Fruit fly (Drosophila melanogaster) whole organism, embryonic: Measurements from ENCODE around the gene ClpX.

Source experiments
- Awh ChIP-seq: fragments of 200-800 bp; sonication (Bioruptor generic); IDR thresholded peaks from 2 replicates; pipeline ENCODE4, ENCODE4 v1.3.6; 2022; ENCODE audit warnings: missing biosample characterization, missing genetic modification characterization
- B-H1 ChIP-seq: fragments of 200-800 bp; sonication (Bioruptor generic); IDR thresholded peaks from 3 replicates; pipeline ENCODE4 v1.3.6; 2022; ENCODE audit warnings: missing biosample characterization, missing genetic modification characterization
- CG1024 ChIP-seq: fragments of 200-800 bp; sonication (Bioruptor generic); IDR thresholded peaks from 2 replicates; pipeline ENCODE4 v1.3.6; 2022; ENCODE audit warnings: missing biosample characterization, missing genetic modification characterization
- CG14860 ChIP-seq: fragments of 200-800 bp; sonication (Bioruptor generic); IDR thresholded peaks from 3 replicates; pipeline ENCODE4 v1.3.6; 2022; ENCODE audit warnings: missing biosample characterization, missing genetic modification characterization; ENCODE audit not compliant: partially characterized antibody
- CG17361 ChIP-seq: fragments of 200-800 bp; sonication (Bioruptor generic); IDR thresholded peaks from 3 replicates; pipeline ENCODE4 v1.3.6; 2022; ENCODE audit warnings: missing biosample characterization, missing genetic modification characterization
- CG18619 ChIP-seq: fragments of 200-800 bp; sonication (Bioruptor generic); optimal IDR thresholded peaks from 3 replicates; lab custom pipeline; 2017; ENCODE audit warnings: missing biosample characterization, mild to moderate bottlenecking, missing genetic modification characterization
- CG2120 ChIP-seq: fragments of 200-800 bp; sonication (Bioruptor generic); optimal IDR thresholded peaks from 3 replicates; lab custom pipeline; 2016; ENCODE audit warnings: missing biosample characterization, missing genetic modification characterization
- CG2712 ChIP-seq: fragments of 200-800 bp; optimal IDR thresholded peaks from 3 replicates; lab custom pipeline; 2019; ENCODE audit warnings: missing biosample characterization, mild to moderate bottlenecking, missing genetic modification characterization, moderate library complexity
- CG32532 ChIP-seq: fragments of 200-800 bp; sonication (Bioruptor generic); IDR thresholded peaks from 2 replicates; pipeline ENCODE4 v1.3.6; 2022; ENCODE audit warnings: missing biosample characterization, missing genetic modification characterization
- CG32767 ChIP-seq: fragments of 200-800 bp; sonication (Bioruptor generic); IDR thresholded peaks from 2 replicates; pipeline ENCODE4 v1.3.6; 2022; ENCODE audit warnings: missing biosample characterization, missing genetic modification characterization
- CG4328 ChIP-seq: fragments of 200-800 bp; sonication (Bioruptor generic); optimal IDR thresholded peaks from 3 replicates; lab custom pipeline; 2017; ENCODE audit warnings: missing biosample characterization, missing genetic modification reagents, missing genetic modification characterization
- CG4424 ChIP-seq: fragments of 200-800 bp; sonication (Bioruptor generic); optimal IDR thresholded peaks from 3 replicates; lab custom pipeline; 2016; ENCODE audit warnings: missing biosample characterization, missing genetic modification characterization
- CG4707 ChIP-seq: fragments of 200-800 bp; sonication (Bioruptor generic); optimal IDR thresholded peaks from 2 replicates; lab custom pipeline; 2018; ENCODE audit warnings: missing biosample characterization, mild to moderate bottlenecking, missing genetic modification characterization, moderate library complexity
- CG4730 ChIP-seq: fragments of 200-800 bp; sonication (Bioruptor generic); IDR thresholded peaks from 2 replicates; pipeline ENCODE4 v1.3.6; 2022; ENCODE audit warnings: missing biosample characterization, missing genetic modification characterization
- CG4820 ChIP-seq: fragments of 200-800 bp; sonication (Bioruptor generic); optimal IDR thresholded peaks from 3 replicates; lab custom pipeline; 2016; ENCODE audit warnings: missing biosample characterization, missing genetic modification characterization
- CG6689 ChIP-seq: fragments of 200-800 bp; sonication (Bioruptor generic); IDR thresholded peaks from 2 replicates; pipeline ENCODE4 v1.3.6; 2022; ENCODE audit warnings: missing biosample characterization, missing genetic modification characterization
- CG7928 ChIP-seq: fragments of 200-800 bp; sonication (Bioruptor generic); optimal IDR thresholded peaks from 2 replicates; lab custom pipeline; 2017; ENCODE audit warnings: missing biosample characterization, mild to moderate bottlenecking, missing genetic modification characterization
- CG7987 ChIP-seq: fragments of 200-800 bp; sonication (Bioruptor generic); optimal IDR thresholded peaks from 2 replicates; lab custom pipeline; 2018; ENCODE audit warnings: missing biosample characterization, mild to moderate bottlenecking, missing genetic modification characterization, moderate library complexity
- CTCF ChIP-seq: fragments of 200-800 bp; sonication (Bioruptor generic); optimal IDR thresholded peaks from 2 replicates; lab custom pipeline; 2017; ENCODE audit warnings: missing biosample characterization, mild to moderate bottlenecking, missing genetic modification characterization, moderate library complexity
- D ChIP-seq, 2 experiments: fragments of 200-800 bp in 1 of 2; fragments of >200 bp in 1 of 2; sonication (Bioruptor generic) in 1 of 2; optimal IDR thresholded peaks; 2 replicates in 1 of 2; 3 replicates in 1 of 2; lab custom pipeline; 2017; ENCODE audit warnings: mild to moderate bottlenecking in 1 of 2, missing biosample characterization in 1 of 2, missing genetic modification characterization in 1 of 2, missing genetic modification reagents in 1 of 2
- Dip2 ChIP-seq: fragments of 200-800 bp; sonication (Bioruptor generic); IDR thresholded peaks from 2 replicates; pipeline ENCODE4 v1.3.6; 2022; ENCODE audit warnings: missing biosample characterization, missing genetic modification characterization
- Doc2 ChIP-seq: fragments of 200-800 bp; sonication (Bioruptor generic); IDR thresholded peaks from 2 replicates; pipeline ENCODE4 v1.3.6; 2022; ENCODE audit warnings: missing biosample characterization, missing genetic modification characterization
- Fer3 ChIP-seq: fragments of 200-800 bp; sonication (Bioruptor generic); optimal IDR thresholded peaks from 2 replicates; lab custom pipeline; 2018; ENCODE audit warnings: missing biosample characterization, mild to moderate bottlenecking, missing genetic modification characterization, moderate library complexity
- H15 ChIP-seq: fragments of 200-800 bp; sonication (Bioruptor generic); IDR thresholded peaks from 3 replicates; pipeline ENCODE4 v1.3.6; 2022; ENCODE audit warnings: missing biosample characterization, missing genetic modification characterization
- Hr3 ChIP-seq: fragments of 200-800 bp; sonication (Bioruptor generic); optimal IDR thresholded peaks from 3 replicates; lab custom pipeline; 2016; ENCODE audit warnings: missing biosample characterization, missing genetic modification characterization
- Jarid2 ChIP-seq: fragments of 200-800 bp; sonication (Bioruptor generic); optimal IDR thresholded peaks from 3 replicates; lab custom pipeline; 2017; ENCODE audit warnings: mild to moderate bottlenecking, missing biosample characterization, missing genetic modification reagents, missing genetic modification characterization
- NFAT ChIP-seq: fragments of 200-800 bp; sonication (Bioruptor generic); IDR thresholded peaks from 2 replicates; pipeline ENCODE4 v1.3.6; 2022; ENCODE audit warnings: missing biosample characterization, missing genetic modification characterization
- Nf-YC ChIP-seq: fragments of 200-800 bp; optimal IDR thresholded peaks from 3 replicates; lab custom pipeline; 2019; ENCODE audit warnings: missing biosample characterization, mild to moderate bottlenecking, missing genetic modification characterization, moderate library complexity
- Rx ChIP-seq: fragments of 200-800 bp; sonication (Bioruptor generic); IDR thresholded peaks from 2 replicates; pipeline ENCODE4 v1.3.6; 2022; ENCODE audit warnings: missing biosample characterization, missing genetic modification characterization
- Taf1 ChIP-seq: fragments of 200-800 bp; sonication (Bioruptor generic); IDR thresholded peaks from 2 replicates; pipeline ENCODE4 v1.3.6; 2022; ENCODE audit warnings: missing biosample characterization, missing genetic modification characterization
- Trl ChIP-seq, 3 experiments: fragments of >200 bp in 2 of 3; fragments of 200-800 bp in 1 of 3; sonication (Bioruptor generic) in 1 of 3; optimal IDR thresholded peaks; 2 replicates in 1 of 3; 3 replicates in 2 of 3; lab custom pipeline; 2016 to 2017; ENCODE audit warnings: missing biosample characterization in 1 of 3, missing genetic modification characterization in 1 of 3
- YL-1 ChIP-seq: fragments of 200-800 bp; sonication (Bioruptor generic); optimal IDR thresholded peaks from 3 replicates; lab custom pipeline; 2017; ENCODE audit warnings: missing biosample characterization, mild to moderate bottlenecking, missing genetic modification characterization
- amos ChIP-seq: fragments of 200-800 bp; sonication (Bioruptor generic); IDR thresholded peaks from 2 replicates; pipeline ENCODE4 v1.3.6; 2022; ENCODE audit warnings: missing biosample characterization, missing genetic modification characterization; ENCODE audit not compliant: partially characterized antibody
- ara ChIP-seq: fragments of 200-800 bp; sonication (Bioruptor generic); IDR thresholded peaks from 2 replicates; pipeline ENCODE4 v1.3.6; 2022; ENCODE audit warnings: missing biosample characterization, missing genetic modification characterization
- bigmax ChIP-seq: fragments of 200-800 bp; sonication (Bioruptor generic); optimal IDR thresholded peaks from 2 replicates; lab custom pipeline; 2018; ENCODE audit warnings: missing biosample characterization, mild to moderate bottlenecking, missing genetic modification characterization
- cato ChIP-seq: fragments of 200-800 bp; sonication (Bioruptor generic); optimal IDR thresholded peaks from 2 replicates; lab custom pipeline; 2016; ENCODE audit warnings: missing biosample characterization, missing genetic modification characterization, borderline replicate concordance
- crp ChIP-seq, 2 experiments: fragments of 200-800 bp; sonication (Bioruptor generic); optimal IDR thresholded peaks; 2 replicates in 1 of 2; 3 replicates in 1 of 2; lab custom pipeline; 2017; ENCODE audit warnings: missing biosample characterization in 2 of 2, missing genetic modification characterization in 2 of 2, mild to moderate bottlenecking in 1 of 2, moderate library complexity in 1 of 2
- esg ChIP-seq: fragments of 200-800 bp; sonication (Bioruptor generic); conservative IDR thresholded peaks from 2 replicates; pipeline ENCODE4 v1.3.6; 2022; ENCODE audit warnings: missing biosample characterization, missing genetic modification characterization
- gro ChIP-seq: fragments of 200-800 bp; sonication (Bioruptor generic); optimal IDR thresholded peaks from 2 replicates; lab custom pipeline; 2016; ENCODE audit warnings: missing biosample characterization, missing genetic modification characterization
- hbn ChIP-seq: fragments of 200-800 bp; sonication (Bioruptor generic); IDR thresholded peaks from 2 replicates; pipeline ENCODE4 v1.3.6; 2022; ENCODE audit warnings: missing biosample characterization, missing genetic modification characterization; ENCODE audit not compliant: partially characterized antibody
- jing ChIP-seq: fragments of 200-800 bp; sonication (Bioruptor generic); optimal IDR thresholded peaks from 2 replicates; lab custom pipeline; 2018; ENCODE audit warnings: missing biosample characterization, mild to moderate bottlenecking, missing genetic modification characterization
- pan ChIP-seq, 4 experiments: fragments of >200 bp in 3 of 4; fragments of 200-800 bp in 1 of 4; sonication (Bioruptor generic) in 1 of 4; optimal IDR thresholded peaks in 3 of 4; IDR thresholded peaks in 1 of 4; 2 replicates each; pipeline versions ENCODE4 v1.3.6 to Lab custom; 2017 to 2022; ENCODE audit warnings: missing biosample characterization in 2 of 4, missing genetic modification characterization in 2 of 4, mixed read lengths in 1 of 4
- pum ChIP-seq: fragments of 200-800 bp; sonication (Bioruptor generic); optimal IDR thresholded peaks from 2 replicates; lab custom pipeline; 2016; ENCODE audit warnings: missing biosample characterization, missing genetic modification characterization
- row ChIP-seq: fragments of 200-800 bp; sonication (Bioruptor generic); IDR thresholded peaks from 3 replicates; pipeline ENCODE4 v1.3.6; 2022; ENCODE audit warnings: missing biosample characterization, missing genetic modification characterization
- sens-2 ChIP-seq: fragments of 200-800 bp; sonication (Bioruptor generic); IDR thresholded peaks from 2 replicates; pipeline ENCODE4 v1.3.6; 2022; ENCODE audit warnings: missing biosample characterization, missing genetic modification characterization
- tio ChIP-seq: fragments of 200-800 bp; sonication (Bioruptor generic); optimal IDR thresholded peaks from 2 replicates; lab custom pipeline; 2017; ENCODE audit warnings: missing biosample characterization, missing genetic modification characterization, inconsistent platforms
- vfl ChIP-seq: fragments of 200-800 bp; sonication (Bioruptor generic); optimal IDR thresholded peaks from 2 replicates; lab custom pipeline; 2016; ENCODE audit warnings: missing biosample characterization, missing genetic modification characterization
- wor ChIP-seq: fragments of 200-800 bp; sonication (Bioruptor generic); IDR thresholded peaks from 2 replicates; pipeline ENCODE4 v1.3.6; 2022; ENCODE audit warnings: missing biosample characterization, missing genetic modification characterization
- zfh2 ChIP-seq: fragments of 200-800 bp; sonication (Bioruptor generic); optimal IDR thresholded peaks from 2 replicates; lab custom pipeline; 2016; ENCODE audit warnings: missing biosample characterization, missing genetic modification characterization

The ClpX gene

DNA sequence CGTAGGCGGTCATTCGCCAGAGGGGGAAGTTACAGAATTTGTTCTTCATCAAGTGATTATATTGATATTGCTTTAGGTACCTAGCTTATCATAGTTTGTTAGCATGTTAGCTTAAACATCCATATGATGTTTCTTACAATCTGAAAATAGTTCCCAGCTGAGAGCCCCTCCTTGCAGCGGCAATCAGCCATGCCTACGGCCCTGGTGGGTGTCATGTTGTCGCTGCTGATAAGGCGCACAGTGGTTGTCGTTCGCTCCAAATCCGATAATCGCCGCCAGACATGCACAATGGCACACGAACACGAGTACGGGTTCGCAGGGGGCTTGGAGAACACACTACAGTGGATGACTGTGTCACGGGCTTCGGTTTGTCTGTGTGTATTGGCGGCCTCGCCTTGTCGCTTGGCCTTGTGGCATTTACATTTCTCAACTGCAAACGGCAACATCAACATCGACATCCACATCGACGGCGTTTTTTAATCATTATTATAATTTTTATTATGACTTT is 2.5 kb upstream of the ClpX start (continued):
- TF ChIP-seq vfl (GFP tag; lab: Kevin White, UChicago): peak; percentile 31
- peak; percentile 74; the same call in 1 of the 2 replicates for TF ChIP-seq Awh (GFP tag; lab: Robert Waterston, UW)
- TF ChIP-seq sens-2 (GFP tag; lab: Robert Waterston, UW): no peak
- peak; percentile 40 for TF ChIP-seq cato (GFP tag; lab: Kevin White, UChicago)
- no peak for TF ChIP-seq Dip2 (GFP tag; lab: Robert Waterston, UW)
- peak; percentile 70 for TF ChIP-seq CG17361
- peak; percentile 62 for TF ChIP-seq CG4424 (GFP tag; lab: Kevin White, UChicago)
- TF ChIP-seq CG2712 (tag; lab: Kevin White, UChicago): peak; percentile 75
- 0 out of 2 replicates have a peak, but pooled peaks have one; percentile 29 for TF ChIP-seq Doc2 (GFP tag; lab: Robert Waterston, UW)
- peak; percentile 78 for TF ChIP-seq CG18619
- TF ChIP-seq Jarid2 (GFP tag; lab: Kevin White, UChicago): no peak
- TF ChIP-seq Trl (optimal IDR thresholded peaks at IDR 0.05; lab: Kevin White, UChicago): no peak
- TF ChIP-seq Trl (GFP tag; optimal IDR thresholded peaks at IDR 0.05; lab: Kevin White, UChicago): peak; percentile 76
- peak; percentile 44; the same call in 1 of the 2 replicates for TF ChIP-seq wor
- peak; percentile 25 for TF ChIP-seq CTCF (GFP tag; lab: Kevin White, UChicago)
- peak; percentile 82 for TF ChIP-seq zfh2 (GFP tag; lab: Kevin White, UChicago)
- no peak for TF ChIP-seq pan (optimal IDR thresholded peaks at IDR 0.05; lab: Kevin White, UChicago)
- peak in 1 of 2 experiments; percentile 90 for TF ChIP-seq pan (GFP tag; optimal IDR thresholded peaks at IDR 0.05 in 1 of 2, IDR thresholded peaks at IDR 0.05 in 1 of 2)
- TF ChIP-seq ara: peak; percentile 72
- peak; percentile 61 for TF ChIP-seq tio (GFP tag; lab: Kevin White, UChicago)
- peak; percentile 77 for TF ChIP-seq esg
- TF ChIP-seq amos: no peak
- peak; percentile 80 for TF ChIP-seq CG4730 (GFP tag; lab: Robert Waterston, UW)
- peak; percentile 62; the same call in 1 of the 2 replicates for TF ChIP-seq CG32767 (GFP tag; lab: Robert Waterston, UW)
- TF ChIP-seq CG1024 (GFP tag; lab: Robert Waterston, UW): peak; percentile 43; the same call in 1 of the 2 replicates
- TF ChIP-seq pum (GFP tag; lab: Kevin White, UChicago): no peak
- peak; percentile 49 for TF ChIP-seq CG4820 (GFP tag; lab: Kevin White, UChicago)
- no peak for TF ChIP-seq bigmax (GFP tag; lab: Kevin White, UChicago)
- TF ChIP-seq CG7987 (GFP tag; lab: Kevin White, UChicago): peak; percentile 35
- peak; percentile 63 for TF ChIP-seq jing (GFP tag; lab: Kevin White, UChicago)
- TF ChIP-seq gro: peak; percentile 87
- no peak for TF ChIP-seq CG14860 (GFP tag; lab: Robert Waterston, UW)
- TF ChIP-seq YL-1 (GFP tag; lab: Kevin White, UChicago): peak; percentile 39
- TF ChIP-seq hbn (GFP tag; lab: Robert Waterston, UW): no peak
- TF ChIP-seq Nf-YC (tag; lab: Kevin White, UChicago): peak; percentile 64
- TF ChIP-seq Rx (GFP tag; lab: Robert Waterston, UW): peak; percentile 80
- no peak for TF ChIP-seq CG7928 (GFP tag; lab: Kevin White, UChicago)
- TF ChIP-seq H15 (GFP tag; lab: Robert Waterston, UW): peak; percentile 83
- peak; percentile 74 for TF ChIP-seq NFAT (GFP tag; lab: Robert Waterston, UW)
- TF ChIP-seq CG2120 (GFP tag; lab: Kevin White, UChicago): peak; percentile 94
- no peak for TF ChIP-seq D (optimal IDR thresholded peaks at IDR 0.05; lab: Kevin White, UChicago)
- TF ChIP-seq D (GFP tag; optimal IDR thresholded peaks at IDR 0.05; lab: Kevin White, UChicago): peak; percentile 42
- peak; percentile 94 for TF ChIP-seq row (GFP tag; lab: Robert Waterston, UW)
- peak; percentile 84 for TF ChIP-seq Fer3
- peak; percentile 91 for TF ChIP-seq CG32532
- peak in 1 of 2 experiments; percentile 41 for TF ChIP-seq crp (GFP tag; optimal IDR thresholded peaks at IDR 0.05; lab: Kevin White, UChicago)
- TF ChIP-seq B-H1: peak; percentile 76; the same call in 2 of the 3 replicates
- TF ChIP-seq CG6689 (GFP tag; lab: Robert Waterston, UW): peak; percentile 88
- peak; percentile 67 for TF ChIP-seq Hr3 (GFP tag; lab: Kevin White, UChicago)
- peak; percentile 12 for TF ChIP-seq CG4328 (GFP tag; lab: Kevin White, UChicago)
- peak; percentile 83 for TF ChIP-seq Taf1
- peak; percentile 98 for TF ChIP-seq CG4707 (GFP tag; lab: Kevin White, UChicago)
